Worm (Caenorhabditis elegans): ENCODE results near the gene srh-10.

DNA sequence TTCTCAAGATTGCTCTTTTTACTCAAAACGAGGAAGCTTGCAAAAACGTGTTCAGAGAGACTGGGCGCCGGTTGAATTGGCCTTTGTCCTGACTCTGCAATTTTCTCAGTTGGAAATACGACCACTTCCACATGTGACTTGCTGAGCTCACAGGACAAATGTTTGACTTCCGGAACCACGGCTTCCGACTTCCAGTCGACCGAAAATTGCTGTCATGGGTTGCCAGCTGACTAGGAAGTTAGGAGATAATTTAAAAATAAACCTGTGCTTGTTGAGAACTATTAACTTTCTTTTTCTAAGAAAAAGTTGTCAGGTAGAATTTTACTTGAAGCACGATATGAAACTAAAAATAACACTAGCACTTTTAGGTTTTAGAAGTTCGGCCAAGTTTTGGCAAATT is 35.4 kb downstream of the srh-10 start:
- TF ChIP-seq ceh-83 (GFP tag; optimal IDR thresholded peaks at IDR 0.05) (no peak), lin-13 (tag; optimal IDR thresholded peaks at IDR 0.05) (no peak), pha-4 (tag; optimal IDR thresholded peaks at IDR 0.05) (no peak)

Measured in whole organism, mixed stage, embryonic.